Worm (Caenorhabditis elegans) whole organism, L1 larva: ENCODE data around the gene F25H9.2.

Source experiments
- C16A3.4 ChIP-seq: fragments of 150-350 bp; optimal IDR thresholded peaks from 2 replicates; lab custom pipeline; 2014; ENCODE audit warnings: missing biosample characterization, missing genetic modification characterization
- C34B4.2 ChIP-seq: sonication (generic microtip); optimal IDR thresholded peaks from 2 replicates; lab custom pipeline; 2017; ENCODE audit warnings: mild to moderate bottlenecking, missing genetic modification characterization, missing compliant biosample characterization
- F16B12.6 ChIP-seq: fragments of 150-350 bp; optimal IDR thresholded peaks from 2 replicates; lab custom pipeline; 2014; ENCODE audit warnings: missing biosample characterization, missing genetic modification characterization
- aha-1 ChIP-seq: fragments of 150-350 bp; optimal IDR thresholded peaks from 2 replicates; lab custom pipeline; 2014; ENCODE audit warnings: missing biosample characterization, missing genetic modification characterization
- alr-1 ChIP-seq: fragments of 200-800 bp; sonication (Bioruptor generic); optimal IDR thresholded peaks from 2 replicates; lab custom pipeline; 2018; ENCODE audit warnings: borderline replicate concordance, mild to moderate bottlenecking, missing genetic modification characterization, missing compliant biosample characterization
- aly-2 ChIP-seq: fragments of 150-350 bp; optimal IDR thresholded peaks from 2 replicates; lab custom pipeline; 2014; ENCODE audit warnings: missing biosample characterization, missing genetic modification characterization
- blmp-1 ChIP-seq: fragments of 150-350 bp; optimal IDR thresholded peaks from 2 replicates; lab custom pipeline; 2014; ENCODE audit warnings: missing biosample characterization, missing genetic modification characterization
- ceh-63 ChIP-seq: fragments of 200-800 bp; sonication (Bioruptor generic); optimal IDR thresholded peaks from 2 replicates; lab custom pipeline; 2018; ENCODE audit warnings: mild to moderate bottlenecking, missing genetic modification characterization, missing compliant biosample characterization
- ceh-82 ChIP-seq, 3 experiments: fragments of 150-350 bp in 1 of 3; sonication (generic microtip) in 2 of 3; optimal IDR thresholded peaks; 2 replicates each; lab custom pipeline; 2014 to 2017; ENCODE audit warnings: missing biosample characterization in 3 of 3, missing genetic modification characterization in 3 of 3
- ceh-88 ChIP-seq: fragments of 200-800 bp; sonication (Bioruptor generic); IDR thresholded peaks from 2 replicates; pipeline ENCODE4 v1.3.6; 2022; ENCODE audit warnings: missing genetic modification characterization, missing compliant biosample characterization
- ceh-90 ChIP-seq: sonication (generic microtip); optimal IDR thresholded peaks from 2 replicates; lab custom pipeline; 2016; ENCODE audit warnings: missing genetic modification characterization, missing compliant biosample characterization
- ces-1 ChIP-seq: fragments of 150-350 bp; optimal IDR thresholded peaks from 2 replicates; lab custom pipeline; 2014; ENCODE audit warnings: missing biosample characterization, missing genetic modification reagents, missing genetic modification characterization
- dpl-1 ChIP-seq, 3 experiments: fragments of 150-350 bp in 2 of 3; sonication (generic microtip) in 1 of 3; optimal IDR thresholded peaks; 2 replicates each; lab custom pipeline; 2014 to 2017; ENCODE audit warnings: missing biosample characterization in 3 of 3, missing genetic modification characterization in 3 of 3, missing genetic modification reagents in 3 of 3
- efl-1 ChIP-seq, 4 experiments: fragments of 150-350 bp; optimal IDR thresholded peaks in 3 of 4; peaks in 1 of 4; 1 replicate in 1 of 4; 2 replicates in 3 of 4; lab custom pipeline; 2014; ENCODE audit warnings: missing biosample characterization in 2 of 4, missing genetic modification characterization in 2 of 4, missing genetic modification reagents in 2 of 4
- elt-3 ChIP-seq, 6 experiments: fragments of 150-350 bp in 1 of 6; sonication (generic microtip); optimal IDR thresholded peaks; 2 replicates each; lab custom pipeline; 2017 to 2018; ENCODE audit warnings: missing biosample characterization in 6 of 6, missing genetic modification characterization in 6 of 6, inconsistent platforms in 1 of 6
- fkh-10 ChIP-seq: sonication (generic microtip); optimal IDR thresholded peaks from 2 replicates; lab custom pipeline; 2017; ENCODE audit warnings: missing biosample characterization, missing genetic modification reagents, missing genetic modification characterization
- fkh-8 ChIP-seq: sonication (generic microtip); optimal IDR thresholded peaks from 2 replicates; lab custom pipeline; 2016; ENCODE audit warnings: mild to moderate bottlenecking, missing genetic modification characterization, missing compliant biosample characterization
- fos-1 ChIP-seq: fragments of 150-350 bp; optimal IDR thresholded peaks from 2 replicates; lab custom pipeline; 2014; ENCODE audit warnings: missing biosample characterization, missing genetic modification characterization
- grh-1 ChIP-seq: fragments of 200-800 bp; sonication (Bioruptor generic); IDR thresholded peaks from 2 replicates; pipeline ENCODE4 v1.3.6; 2022; ENCODE audit warnings: missing genetic modification reagents, missing genetic modification characterization, missing compliant biosample characterization
- hlh-17 ChIP-seq: fragments of 200-800 bp; sonication (Bioruptor generic); optimal IDR thresholded peaks from 2 replicates; lab custom pipeline; 2018; ENCODE audit warnings: missing genetic modification characterization, mild to moderate bottlenecking, missing compliant biosample characterization, moderate library complexity, borderline replicate concordance
- hpl-2 ChIP-seq: fragments of 150-350 bp; optimal IDR thresholded peaks from 2 replicates; lab custom pipeline; 2014; ENCODE audit warnings: missing biosample characterization, missing genetic modification reagents, missing genetic modification characterization
- lin-13 ChIP-seq: fragments of 150-350 bp; optimal IDR thresholded peaks from 2 replicates; lab custom pipeline; 2014; ENCODE audit warnings: missing biosample characterization, missing genetic modification reagents, missing genetic modification characterization
- lin-14 ChIP-seq: fragments of 200-800 bp; sonication (Bioruptor generic); optimal IDR thresholded peaks from 2 replicates; lab custom pipeline; 2018; ENCODE audit warnings: mild to moderate bottlenecking, missing genetic modification characterization, moderate library complexity, missing compliant biosample characterization
- lir-3 ChIP-seq: sonication (generic microtip); optimal IDR thresholded peaks from 2 replicates; lab custom pipeline; 2016; ENCODE audit warnings: mild to moderate bottlenecking, missing genetic modification characterization, moderate library complexity, missing compliant biosample characterization; ENCODE audit not compliant: poor library complexity
- mdl-1 ChIP-seq, 2 experiments: fragments of 150-350 bp; optimal IDR thresholded peaks; 2 replicates each; lab custom pipeline; 2014 to 2017; ENCODE audit warnings: missing biosample characterization in 2 of 2, missing genetic modification characterization in 2 of 2, inconsistent platforms in 1 of 2
- mef-2 ChIP-seq: fragments of 150-350 bp; optimal IDR thresholded peaks from 2 replicates; lab custom pipeline; 2014; ENCODE audit warnings: missing biosample characterization, missing genetic modification characterization
- mep-1 ChIP-seq: fragments of 150-350 bp; optimal IDR thresholded peaks from 2 replicates; lab custom pipeline; 2014; ENCODE audit warnings: missing biosample characterization, missing genetic modification characterization
- nhr-19 ChIP-seq: fragments of 200-800 bp; sonication (Bioruptor generic); conservative IDR thresholded peaks from 2 replicates; pipeline ENCODE4 v1.3.6; 2022; ENCODE audit warnings: missing genetic modification characterization, missing compliant biosample characterization
- nhr-20 ChIP-seq: sonication (generic microtip); optimal IDR thresholded peaks from 2 replicates; lab custom pipeline; 2016; ENCODE audit warnings: mild to moderate bottlenecking, missing genetic modification characterization, missing compliant biosample characterization
- nhr-237 ChIP-seq: fragments of 150-350 bp; optimal IDR thresholded peaks from 2 replicates; lab custom pipeline; 2014; ENCODE audit warnings: missing biosample characterization, missing genetic modification characterization
- nhr-28 ChIP-seq: fragments of 150-350 bp; optimal IDR thresholded peaks from 2 replicates; lab custom pipeline; 2014; ENCODE audit warnings: missing biosample characterization, missing genetic modification characterization
- nhr-71 ChIP-seq: sonication (generic microtip); optimal IDR thresholded peaks from 2 replicates; lab custom pipeline; 2016; ENCODE audit warnings: mild to moderate bottlenecking, missing genetic modification characterization, moderate library complexity, missing compliant biosample characterization
- nhr-77 ChIP-seq: fragments of 150-350 bp; optimal IDR thresholded peaks from 2 replicates; lab custom pipeline; 2014; ENCODE audit warnings: missing biosample characterization, missing genetic modification characterization
- nhr-85 ChIP-seq: sonication (generic microtip); peaks from one replicate; lab custom pipeline; 2016; ENCODE audit warnings: missing genetic modification characterization, inconsistent platforms, missing compliant biosample characterization
- nhr-90 ChIP-seq: sonication (generic microtip); optimal IDR thresholded peaks from 2 replicates; lab custom pipeline; 2016; ENCODE audit warnings: mild to moderate bottlenecking, missing genetic modification characterization, missing compliant biosample characterization; ENCODE audit not compliant: poor library complexity
- pag-3 ChIP-seq: sonication (generic microtip); optimal IDR thresholded peaks from 2 replicates; lab custom pipeline; 2017; ENCODE audit warnings: missing genetic modification characterization, mild to moderate bottlenecking, missing compliant biosample characterization, antibody characterized with exemption, borderline replicate concordance; ENCODE audit not compliant: insufficient read depth
- pax-3 ChIP-seq: fragments of 200-800 bp; sonication (Bioruptor generic); optimal IDR thresholded peaks from 2 replicates; lab custom pipeline; 2018; ENCODE audit warnings: mild to moderate bottlenecking, missing genetic modification characterization, moderate library complexity, missing compliant biosample characterization
- rnt-1 ChIP-seq: sonication (generic microtip); optimal IDR thresholded peaks from 2 replicates; lab custom pipeline; 2016; ENCODE audit warnings: mild to moderate bottlenecking, missing genetic modification characterization, moderate library complexity, missing compliant biosample characterization
- snpc-4 ChIP-seq: fragments of 150-350 bp; optimal IDR thresholded peaks from 2 replicates; lab custom pipeline; 2014; ENCODE audit warnings: missing biosample characterization, missing genetic modification characterization
- snu-23 ChIP-seq: sonication (generic microtip); optimal IDR thresholded peaks from 2 replicates; lab custom pipeline; 2016; ENCODE audit warnings: missing genetic modification characterization, missing compliant biosample characterization
- sptf-1 ChIP-seq: fragments of 150-350 bp; optimal IDR thresholded peaks from 2 replicates; lab custom pipeline; 2014; ENCODE audit warnings: missing biosample characterization, missing genetic modification characterization
- swsn-7 ChIP-seq: sonication (generic microtip); optimal IDR thresholded peaks from 2 replicates; lab custom pipeline; 2016; ENCODE audit warnings: missing genetic modification characterization, missing compliant biosample characterization
- tbx-2 ChIP-seq: sonication (generic microtip); optimal IDR thresholded peaks from 2 replicates; lab custom pipeline; 2016; ENCODE audit warnings: missing genetic modification characterization, missing compliant biosample characterization
- unc-130 ChIP-seq: fragments of 150-350 bp; optimal IDR thresholded peaks from 2 replicates; lab custom pipeline; 2017; ENCODE audit warnings: missing biosample characterization, missing genetic modification characterization, inconsistent platforms
- unc-30 ChIP-seq: sonication (generic microtip); optimal IDR thresholded peaks from 2 replicates; lab custom pipeline; 2017; ENCODE audit warnings: missing biosample characterization, missing genetic modification characterization
- unc-62 ChIP-seq: fragments of 150-350 bp; optimal IDR thresholded peaks from 2 replicates; lab custom pipeline; 2014; ENCODE audit warnings: missing biosample characterization, missing genetic modification reagents, missing genetic modification characterization
- unc-86 ChIP-seq: sonication (generic microtip); optimal IDR thresholded peaks from 2 replicates; lab custom pipeline; 2016; ENCODE audit warnings: missing genetic modification characterization, missing compliant biosample characterization
- vab-15 ChIP-seq: sonication (generic microtip); optimal IDR thresholded peaks from 2 replicates; lab custom pipeline; 2017; ENCODE audit warnings: missing genotype, mild to moderate bottlenecking, missing genetic modification characterization, missing compliant biosample characterization
- xbp-1 ChIP-seq: sonication (generic microtip); optimal IDR thresholded peaks from 2 replicates; lab custom pipeline; 2016; ENCODE audit warnings: missing genetic modification characterization, missing compliant biosample characterization

The F25H9.2 gene

DNA sequence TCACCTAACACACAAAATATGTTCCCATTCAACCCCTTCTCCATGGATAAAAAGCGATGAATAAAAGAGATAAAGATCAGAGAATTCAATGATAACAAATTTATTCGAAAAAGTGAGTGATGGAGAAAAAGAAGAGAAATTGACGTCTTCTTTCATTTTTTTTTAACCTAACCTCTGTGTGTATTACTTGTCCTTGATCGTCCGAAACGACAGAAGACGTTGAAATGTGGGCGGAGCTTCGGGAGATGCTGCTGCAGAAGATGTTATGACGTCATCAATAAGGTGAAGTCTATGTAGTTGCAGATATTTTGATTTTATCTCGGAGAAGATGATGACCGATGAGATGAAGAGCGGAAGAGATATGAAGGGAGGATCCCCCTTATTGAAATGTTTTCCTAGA is 31.9 kb downstream of the F25H9.2 start, which contains the start of gene T10G3.3:
Gene T10G3.3, minus strand, starts transcription at position 370 of the 400 bp plus-strand sequence.
- TF ChIP-seq nhr-90 (tag; lab: Kevin White, UChicago) (peak; percentile 29), unc-86 (no peak), fkh-10 (GFP tag; lab: Kevin White, UChicago) (no peak), grh-1 (GFP tag; lab: Robert Waterston, UW) (peak; percentile 44), hlh-17 (GFP tag; lab: Kevin White, UChicago) (no peak), nhr-71 (tag; lab: Kevin White, UChicago) (peak; percentile 41), nhr-28 (no peak), elt-3 (tag; optimal IDR thresholded peaks at IDR 0.05; lab: Kevin White, UChicago) (peak in 2 of 6 experiments; percentile 50 to 69), nhr-85 (tag; lab: Kevin White, UChicago) (peak; percentile 93), ceh-90 (tag; lab: Kevin White, UChicago) (no peak), snu-23 (peak; percentile 38), hpl-2 (no peak), nhr-20 (tag; lab: Kevin White, UChicago) (peak; percentile 56), rnt-1 (tag; lab: Kevin White, UChicago) (no peak), lin-14 (GFP tag; lab: Kevin White, UChicago) (peak; percentile 60), blmp-1 (tag; lab: Kevin White, UChicago) (peak; percentile 96), lin-13 (GFP tag; lab: Kevin White, UChicago) (no peak), mep-1 (tag; lab: Kevin White, UChicago) (peak; percentile 2)

DNA sequence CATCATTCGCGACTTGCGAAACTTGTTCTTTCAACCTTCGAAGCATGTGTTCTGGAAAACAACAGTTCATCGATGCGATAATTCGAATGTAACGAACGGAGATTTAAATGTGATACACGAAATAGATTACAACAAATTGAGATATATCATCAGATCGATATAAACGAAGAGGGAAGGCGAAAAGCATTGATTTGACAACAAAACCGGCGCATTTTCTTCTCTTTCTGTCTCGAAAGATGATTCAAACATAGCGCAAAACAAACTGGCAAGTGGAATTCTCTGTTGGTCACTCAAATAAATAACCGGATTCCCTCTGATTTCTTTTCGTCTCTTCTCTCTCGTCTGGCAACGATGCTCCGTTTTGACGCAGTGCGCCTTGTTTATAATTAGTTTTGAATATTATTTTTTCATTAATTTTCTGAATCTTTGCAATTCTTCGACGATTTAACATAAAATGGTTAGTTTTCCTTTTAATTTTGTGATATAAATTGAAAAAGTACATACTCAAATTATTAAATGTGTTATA is 39.5 kb downstream of the F25H9.2 start, which contains the start of the genes eea-1 and gut-2:
Gene eea-1, minus strand, starts transcription at position 51 of the 526 bp plus-strand sequence.
Gene gut-2, plus strand, starts transcription at position 369 of the 526 bp plus-strand sequence.
- TF ChIP-seq swsn-7 (tag; lab: Kevin White, UChicago) (peak; percentile 72), nhr-77 (tag; lab: Kevin White, UChicago) (peak; percentile 51), aha-1 (tag; lab: Kevin White, UChicago) (no peak), lir-3 (tag; lab: Kevin White, UChicago) (no peak), unc-62 (GFP tag; lab: Kevin White, UChicago) (no peak), ceh-90 (tag; lab: Kevin White, UChicago) (no peak), unc-30 (tag; lab: Kevin White, UChicago) (no peak), nhr-237 (no peak), C34B4.2 (tag; lab: Kevin White, UChicago) (no peak), C16A3.4 (tag; lab: Kevin White, UChicago) (peak; percentile 77), alr-1 (tag; lab: Kevin White, UChicago) (no peak), ceh-88 (no peak), snpc-4 (tag; lab: Kevin White, UChicago) (peak; percentile 45), dpl-1 (GFP tag; optimal IDR thresholded peaks at IDR 0.05; lab: Kevin White, UChicago) (peak; percentile 56 to 80 (median 73)), F16B12.6 (tag; lab: Kevin White, UChicago) (peak; percentile 37), unc-86 (no peak), pax-3 (tag; lab: Kevin White, UChicago) (no peak), ces-1 (GFP tag; lab: Kevin White, UChicago) (no peak), fkh-8 (no peak), mdl-1 (tag; optimal IDR thresholded peaks at IDR 0.05; lab: Kevin White, UChicago) (peak in 1 of 2 experiments; percentile 47), vab-15 (no peak), hpl-2 (no peak), mef-2 (tag; lab: Kevin White, UChicago) (no peak), pag-3 (tag; lab: Kevin White, UChicago) (peak; percentile 32), sptf-1 (tag; lab: Kevin White, UChicago) (no peak), aly-2 (no peak), nhr-28 (no peak), efl-1 (optimal IDR thresholded peaks at IDR 0.05; lab: Kevin White, UChicago) (peak; percentile 67 to 76), efl-1 (GFP tag; optimal IDR thresholded peaks at IDR 0.05 in 1 of 2; lab: Kevin White, UChicago) (peak; percentile 71 to 91), fos-1 (peak; percentile 43), nhr-19 (GFP tag; lab: Robert Waterston, UW) (peak; percentile 60), tbx-2 (tag; lab: Kevin White, UChicago) (peak; percentile 65), xbp-1 (peak; percentile 55), unc-130 (peak; percentile 54), ceh-82 (tag; optimal IDR thresholded peaks at IDR 0.05; lab: Kevin White, UChicago) (peak; percentile 37 to 59 (median 37)), ceh-63 (no peak), lin-13 (GFP tag; lab: Kevin White, UChicago) (peak; percentile 43), blmp-1 (tag; lab: Kevin White, UChicago) (peak; percentile 85)
